Worm (Caenorhabditis elegans) whole organism, L1 larva: ENCODE measurements around the gene swt-2.

Experiments
- C16A3.4 ChIP-seq: fragments of 150-350 bp; optimal IDR thresholded peaks from 2 replicates; lab custom pipeline; 2014; ENCODE audit warnings: missing biosample characterization, missing genetic modification characterization
- C34B4.2 ChIP-seq: sonication (generic microtip); optimal IDR thresholded peaks from 2 replicates; lab custom pipeline; 2017; ENCODE audit warnings: mild to moderate bottlenecking, missing genetic modification characterization, missing compliant biosample characterization
- ceh-82 ChIP-seq, 3 experiments: fragments of 150-350 bp in 1 of 3; sonication (generic microtip) in 2 of 3; optimal IDR thresholded peaks; 2 replicates each; lab custom pipeline; 2014 to 2017; ENCODE audit warnings: missing biosample characterization in 3 of 3, missing genetic modification characterization in 3 of 3
- egl-13 ChIP-seq: sonication (generic microtip); optimal IDR thresholded peaks from 2 replicates; lab custom pipeline; 2016; ENCODE audit warnings: missing genotype, missing genetic modification reagents, missing genetic modification characterization, missing compliant biosample characterization
- elt-3 ChIP-seq, 6 experiments: fragments of 150-350 bp in 1 of 6; sonication (generic microtip); optimal IDR thresholded peaks; 2 replicates each; lab custom pipeline; 2017 to 2018; ENCODE audit warnings: missing biosample characterization in 6 of 6, missing genetic modification characterization in 6 of 6, inconsistent platforms in 1 of 6
- lin-15B ChIP-seq: fragments of 150-350 bp; sonication (generic microtip); optimal IDR thresholded peaks from 3 replicates; lab custom pipeline; 2014; ENCODE audit warnings: missing biosample characterization, missing genetic modification characterization
- lin-39 ChIP-seq: fragments of 150-350 bp; optimal IDR thresholded peaks from 2 replicates; lab custom pipeline; 2014; ENCODE audit warnings: missing biosample characterization, missing genetic modification reagents, missing genetic modification characterization
- lsy-2 ChIP-seq, 2 experiments: fragments of 150-350 bp; optimal IDR thresholded peaks; 2 replicates each; lab custom pipeline; 2014; ENCODE audit warnings: missing biosample characterization in 2 of 2, missing genetic modification characterization in 2 of 2
- nhr-20 ChIP-seq: sonication (generic microtip); optimal IDR thresholded peaks from 2 replicates; lab custom pipeline; 2016; ENCODE audit warnings: mild to moderate bottlenecking, missing genetic modification characterization, missing compliant biosample characterization
- nhr-71 ChIP-seq: sonication (generic microtip); optimal IDR thresholded peaks from 2 replicates; lab custom pipeline; 2016; ENCODE audit warnings: mild to moderate bottlenecking, missing genetic modification characterization, moderate library complexity, missing compliant biosample characterization
- nhr-77 ChIP-seq: fragments of 150-350 bp; optimal IDR thresholded peaks from 2 replicates; lab custom pipeline; 2014; ENCODE audit warnings: missing biosample characterization, missing genetic modification characterization
- nhr-90 ChIP-seq: sonication (generic microtip); optimal IDR thresholded peaks from 2 replicates; lab custom pipeline; 2016; ENCODE audit warnings: mild to moderate bottlenecking, missing genetic modification characterization, missing compliant biosample characterization; ENCODE audit not compliant: poor library complexity
- pag-3 ChIP-seq: sonication (generic microtip); optimal IDR thresholded peaks from 2 replicates; lab custom pipeline; 2017; ENCODE audit warnings: missing genetic modification characterization, mild to moderate bottlenecking, missing compliant biosample characterization, antibody characterized with exemption, borderline replicate concordance; ENCODE audit not compliant: insufficient read depth
- snu-23 ChIP-seq: sonication (generic microtip); optimal IDR thresholded peaks from 2 replicates; lab custom pipeline; 2016; ENCODE audit warnings: missing genetic modification characterization, missing compliant biosample characterization
- swsn-7 ChIP-seq: sonication (generic microtip); optimal IDR thresholded peaks from 2 replicates; lab custom pipeline; 2016; ENCODE audit warnings: missing genetic modification characterization, missing compliant biosample characterization
- vab-15 ChIP-seq: sonication (generic microtip); optimal IDR thresholded peaks from 2 replicates; lab custom pipeline; 2017; ENCODE audit warnings: missing genotype, mild to moderate bottlenecking, missing genetic modification characterization, missing compliant biosample characterization

Gene swt-2

DNA sequence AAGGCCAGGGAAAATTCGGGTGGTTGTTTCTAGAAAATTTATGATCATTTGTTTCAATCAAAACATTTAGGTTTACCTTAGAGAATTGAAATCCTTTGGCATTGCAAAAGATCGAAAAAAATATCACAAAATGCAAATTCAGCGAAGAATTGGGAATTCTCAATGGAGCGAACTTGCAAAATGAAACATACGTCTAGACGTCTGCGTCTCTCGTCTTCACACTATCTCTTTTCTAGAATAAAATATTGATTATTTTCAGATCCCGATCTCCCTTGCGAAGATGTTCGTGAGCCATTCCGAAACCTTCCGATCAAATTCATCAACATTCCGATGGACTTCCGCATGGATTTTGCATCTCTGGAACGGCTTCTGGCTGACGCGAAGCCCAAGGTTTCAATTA lies 50.4 kb downstream of the swt-2 start, which contains the start of gene ets-6 (continued):
- TF ChIP-seq elt-3 (tag; optimal IDR thresholded peaks at IDR 0.05; lab: Kevin White, UChicago) (peak in 2 of 6 experiments; percentile 12 to 34), swsn-7 (tag; lab: Kevin White, UChicago) (peak; percentile 62), nhr-71 (tag; lab: Kevin White, UChicago) (peak; percentile 76), lin-39 (peak; percentile 25), snu-23 (peak; percentile 74), pag-3 (no peak), vab-15 (tag; lab: Kevin White, UChicago) (no peak), nhr-20 (tag; lab: Kevin White, UChicago) (peak; percentile 65), lin-15B (tag; lab: Kevin White, UChicago) (peak; percentile 2), C34B4.2 (tag; lab: Kevin White, UChicago) (no peak), C16A3.4 (tag; lab: Kevin White, UChicago) (peak; percentile 27), nhr-90 (tag; lab: Kevin White, UChicago) (peak; percentile 46), ceh-82 (tag; optimal IDR thresholded peaks at IDR 0.05; lab: Kevin White, UChicago) (peak in 2 of 3 experiments; percentile 26 to 27), nhr-77 (tag; lab: Kevin White, UChicago) (peak; percentile 60), lsy-2 (tag; optimal IDR thresholded peaks at IDR 0.05; lab: Kevin White, UChicago) (peak; percentile 66 to 77), egl-13 (tag; lab: Kevin White, UChicago) (no peak)
